Worm (Caenorhabditis elegans) whole organism, L3 larva: ENCODE results near the gene clec-221.

ENCODE experiments used
- mdl-1 ChIP-seq: fragments of 150-350 bp; optimal IDR thresholded peaks from 2 replicates; lab custom pipeline; 2014; ENCODE audit warnings: missing biosample characterization, missing genetic modification characterization
- skn-1 ChIP-seq: fragments of 150-350 bp; optimal IDR thresholded peaks from 2 replicates; lab custom pipeline; 2014; ENCODE audit warnings: missing biosample characterization, missing genetic modification characterization

- TF ChIP-seq mdl-1 (tag; lab: Kevin White, UChicago) (no peak), skn-1 (tag; lab: Kevin White, UChicago) (no peak)
Observed at ce11 chrV:10991789-10992188, 37.6 kb upstream of the clec-221 start, which contains the start of gene frpr-9.
